Worm (Caenorhabditis elegans) whole organism, late embryonic: ENCODE data around the gene cbs-2.
"Not testable (repeated sequence)": the region's sequence is repeated elsewhere in the genome, so short reads cannot be mapped to it uniquely, and the experiment has no call there.

Experiments used
- ceh-34 ChIP-seq: sonication (generic microtip); optimal IDR thresholded peaks from 2 replicates; lab custom pipeline; 2016; ENCODE audit warnings: mild to moderate bottlenecking, missing genetic modification characterization, missing compliant biosample characterization
- pqm-1 ChIP-seq: sonication (generic microtip); optimal IDR thresholded peaks from 2 replicates; lab custom pipeline; 2016; ENCODE audit warnings: missing genetic modification characterization, missing compliant biosample characterization

DNA sequence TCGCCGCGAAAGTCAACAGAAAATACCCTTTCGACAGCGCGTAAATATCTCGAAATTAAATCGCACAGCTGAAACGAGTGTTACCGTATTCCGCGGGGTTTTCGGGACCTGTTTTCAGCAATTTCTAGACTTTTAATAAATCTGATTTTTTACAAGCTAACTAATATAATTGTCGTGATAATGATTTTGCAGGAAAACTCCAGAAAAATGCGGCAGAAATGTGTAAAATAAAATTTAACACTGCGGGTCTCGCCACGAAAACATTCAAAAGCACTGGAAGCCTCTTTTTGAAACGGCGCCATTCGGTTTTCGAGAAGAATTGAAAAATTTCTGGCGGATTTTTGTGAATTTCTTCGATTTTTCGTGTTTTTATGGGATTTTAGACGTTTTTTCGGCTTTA, 9.1 kb upstream of the cbs-2 start, which contains the start of gene F54A3.6:
- TF ChIP-seq pqm-1, ceh-34 (tag; lab: Kevin White, UChicago): not testable (repeated sequence)
